Worm (Caenorhabditis elegans) whole organism, early embryonic: ENCODE measurements around the gene daf-41.

Experiments used
- B0310.2 ChIP-seq: sonication (generic microtip); optimal IDR thresholded peaks from 2 replicates; lab custom pipeline; 2016; ENCODE audit warnings: mild to moderate bottlenecking, missing genetic modification characterization, missing compliant biosample characterization
- F13C5.2 ChIP-seq: sonication (generic microtip); optimal IDR thresholded peaks from 2 replicates; lab custom pipeline; 2017; ENCODE audit warnings: mild to moderate bottlenecking, missing genetic modification characterization, inconsistent platforms, missing compliant biosample characterization
- aly-1 ChIP-seq: sonication (generic microtip); optimal IDR thresholded peaks from 2 replicates; lab custom pipeline; 2016; ENCODE audit warnings: missing genetic modification characterization, missing compliant biosample characterization
- ama-1 ChIP-seq: fragments of 150-350 bp; optimal IDR thresholded peaks from 2 replicates; lab custom pipeline; 2014
- ceh-13 ChIP-seq: fragments of 200-800 bp; sonication (Bioruptor generic); optimal IDR thresholded peaks from 2 replicates; lab custom pipeline; 2018; ENCODE audit warnings: mild to moderate bottlenecking, missing genetic modification characterization, missing compliant biosample characterization
- ceh-36 ChIP-seq: sonication (generic microtip); optimal IDR thresholded peaks from 2 replicates; lab custom pipeline; 2016; ENCODE audit warnings: missing genetic modification characterization, inconsistent platforms, missing compliant biosample characterization
- ets-7 ChIP-seq: sonication (generic microtip); optimal IDR thresholded peaks from 2 replicates; lab custom pipeline; 2016; ENCODE audit warnings: missing genotype, missing genetic modification characterization, missing compliant biosample characterization
- flt-1 ChIP-seq: fragments of 200-800 bp; sonication (Bioruptor generic); IDR thresholded peaks from 2 replicates; pipeline ENCODE4 v1.3.6; 2022; ENCODE audit warnings: missing genetic modification characterization, missing compliant biosample characterization
- hmbx-1 ChIP-seq: sonication (generic microtip); optimal IDR thresholded peaks from 2 replicates; lab custom pipeline; 2016; ENCODE audit warnings: mild to moderate bottlenecking, missing genetic modification characterization, missing compliant biosample characterization
- hmg-4 ChIP-seq: fragments of 200-800 bp; sonication (Bioruptor generic); optimal IDR thresholded peaks from 2 replicates; lab custom pipeline; 2018; ENCODE audit warnings: mild to moderate bottlenecking, missing genetic modification characterization, missing compliant biosample characterization
- hnd-1 ChIP-seq: sonication (generic microtip); optimal IDR thresholded peaks from 2 replicates; lab custom pipeline; 2016; ENCODE audit warnings: missing genetic modification characterization, missing compliant biosample characterization
- pes-1 ChIP-seq: fragments of 200-800 bp; sonication (Bioruptor generic); IDR thresholded peaks from 2 replicates; pipeline ENCODE4 v1.3.6; 2022; ENCODE audit warnings: missing genetic modification reagents, missing genetic modification characterization, missing compliant biosample characterization
- scrt-1 ChIP-seq: fragments of 200-800 bp; sonication (Bioruptor generic); IDR thresholded peaks from 2 replicates; pipeline ENCODE4 v1.3.6; 2022; ENCODE audit warnings: missing genetic modification characterization, missing compliant biosample characterization
- sea-1 ChIP-seq: fragments of 200-800 bp; sonication (Bioruptor generic); conservative IDR thresholded peaks from 2 replicates; pipeline ENCODE4 v1.3.6; 2022; ENCODE audit warnings: missing genetic modification characterization, missing compliant biosample characterization
- tbx-11 ChIP-seq: fragments of 200-800 bp; sonication (Bioruptor generic); IDR thresholded peaks from 2 replicates; pipeline ENCODE4 v1.3.6; 2022; ENCODE audit warnings: missing genetic modification characterization, missing compliant biosample characterization
- tbx-37 ChIP-seq: fragments of 200-800 bp; sonication (Bioruptor generic); conservative IDR thresholded peaks from 2 replicates; pipeline ENCODE4 v1.3.6; 2022; ENCODE audit warnings: missing genetic modification reagents, missing genetic modification characterization, missing compliant biosample characterization
- tra-4 ChIP-seq: sonication (generic microtip); optimal IDR thresholded peaks from 2 replicates; lab custom pipeline; 2017; ENCODE audit warnings: missing genetic modification characterization, missing compliant biosample characterization

daf-41 gene

ce11 chrIII:5286205-5286604, 11.6 kb upstream of the daf-41 start, which contains the start of gene ZC395.11:
ZC395.11 (minus strand) TSS chrIII:5286305.
- TF ChIP-seq tbx-37 (GFP tag; lab: Robert Waterston, UW) (no peak), aly-1 (tag; lab: Kevin White, UChicago) (no peak), F13C5.2 (tag; lab: Kevin White, UChicago) (no peak), sea-1 (GFP tag; lab: Robert Waterston, UW) (no peak), scrt-1 (no peak), ceh-13 (no peak), hmg-4 (GFP tag; lab: Kevin White, UChicago) (no peak), flt-1 (GFP tag; lab: Robert Waterston, UW) (no peak), hnd-1 (tag; lab: Kevin White, UChicago) (no peak), hmbx-1 (tag; lab: Kevin White, UChicago) (no peak), B0310.2 (tag; lab: Kevin White, UChicago) (no peak), tra-4 (tag; lab: Kevin White, UChicago) (no peak), ama-1 (lab: Kevin White, UChicago) (no peak), tbx-11 (no peak), ceh-36 (tag; lab: Kevin White, UChicago) (no peak), ets-7 (tag; lab: Kevin White, UChicago) (no peak), pes-1 (no peak)

ce11 chrIII:5285484-5285883, 10.9 kb upstream of the daf-41 start:
- no peak for TF ChIP-seq hnd-1 (tag; lab: Kevin White, UChicago)
- no peak for TF ChIP-seq tbx-37 (GFP tag; lab: Robert Waterston, UW)
- TF ChIP-seq hmg-4 (GFP tag; lab: Kevin White, UChicago): no peak
- TF ChIP-seq ceh-13: no peak
- TF ChIP-seq tbx-11: no peak

DNA sequence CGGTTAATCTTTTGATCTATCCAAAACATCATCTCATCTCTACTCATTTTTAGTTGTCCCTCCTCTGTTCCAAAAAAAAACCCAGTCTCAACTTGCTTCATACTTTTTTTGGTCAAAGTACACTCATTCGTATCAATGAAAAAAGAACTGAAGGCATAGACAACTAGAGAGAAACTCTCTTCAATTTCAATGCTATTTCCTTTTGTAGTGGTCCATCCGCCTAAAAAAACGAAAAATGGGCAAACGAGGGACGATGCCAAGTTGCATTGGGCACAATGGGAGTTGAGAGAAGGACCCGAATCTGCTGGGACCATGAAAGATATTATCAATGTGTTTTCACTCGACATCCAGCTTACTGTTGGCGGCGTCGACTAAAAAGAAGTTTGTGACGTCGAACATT, 5.7 kb upstream of the daf-41 start:
- TF ChIP-seq hmg-4 (GFP tag; lab: Kevin White, UChicago) (no peak), scrt-1 (no peak), ceh-13 (no peak), ets-7 (tag; lab: Kevin White, UChicago) (no peak), aly-1 (tag; lab: Kevin White, UChicago) (no peak)

ce11 chrIII:5277740-5278139, 3.2 kb upstream of the daf-41 start, which contains the start of gene clk-1:
clk-1 (plus strand) TSS chrIII:5277894.
- TF ChIP-seq ets-7 (tag; lab: Kevin White, UChicago) (no peak), aly-1 (tag; lab: Kevin White, UChicago) (no peak), flt-1 (GFP tag; lab: Robert Waterston, UW) (no peak)

DNA sequence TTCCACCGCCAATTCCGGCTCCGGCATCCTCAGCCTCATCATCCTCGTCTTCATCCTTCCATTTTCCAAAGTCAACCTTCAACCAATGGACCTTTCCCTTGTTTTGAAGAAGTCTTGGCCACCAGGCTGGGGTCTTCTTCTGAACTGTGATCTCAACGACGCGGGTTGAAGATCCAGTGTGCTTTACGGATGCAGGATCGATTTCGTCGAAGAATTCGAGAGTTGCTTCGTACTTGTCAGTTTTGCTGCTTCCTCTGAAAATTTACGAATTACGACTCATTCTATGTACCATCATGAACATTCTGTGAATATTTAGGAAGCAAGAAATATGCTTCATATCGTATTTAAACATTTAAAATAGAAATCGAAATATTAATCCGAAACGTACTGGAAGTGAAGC, 315 bp downstream of the daf-41 start:
- TF ChIP-seq ama-1 (lab: Kevin White, UChicago) (no peak), scrt-1 (no peak), aly-1 (tag; lab: Kevin White, UChicago) (no peak), tbx-11 (no peak), hmg-4 (GFP tag; lab: Kevin White, UChicago) (no peak), tbx-37 (GFP tag; lab: Robert Waterston, UW) (no peak), sea-1 (GFP tag; lab: Robert Waterston, UW) (no peak), tra-4 (tag; lab: Kevin White, UChicago) (no peak), ceh-36 (tag; lab: Kevin White, UChicago) (no peak), F13C5.2 (tag; lab: Kevin White, UChicago) (no peak)

DNA sequence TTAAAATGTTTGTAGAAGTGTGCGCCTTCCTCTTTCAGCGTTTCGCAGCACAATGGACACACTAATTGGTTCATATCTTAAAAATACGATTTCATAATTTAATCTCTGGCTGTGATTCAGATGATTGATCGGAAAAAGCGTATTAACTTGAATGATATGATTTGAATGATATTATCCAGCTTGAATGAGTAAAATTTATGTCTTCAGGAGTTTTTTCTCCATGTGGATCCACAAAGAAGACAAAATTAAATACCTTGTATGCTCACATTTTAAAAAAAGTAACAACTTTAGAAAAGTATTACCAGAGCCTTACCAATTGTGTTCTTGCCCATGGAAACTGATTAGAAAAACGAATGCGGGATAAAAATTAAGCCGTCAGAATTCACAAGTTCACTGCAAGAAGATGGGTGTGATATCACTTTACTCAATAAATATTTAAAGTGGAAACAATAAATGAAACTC, 1.1 kb downstream of the daf-41 start, which contains the start of gene ztf-8:
Gene ztf-8, minus strand, starts transcription at position 76 of the 462 bp plus-strand sequence.
- no peak for TF ChIP-seq F13C5.2 (tag; lab: Kevin White, UChicago)
- TF ChIP-seq flt-1 (GFP tag; lab: Robert Waterston, UW): no peak

DNA sequence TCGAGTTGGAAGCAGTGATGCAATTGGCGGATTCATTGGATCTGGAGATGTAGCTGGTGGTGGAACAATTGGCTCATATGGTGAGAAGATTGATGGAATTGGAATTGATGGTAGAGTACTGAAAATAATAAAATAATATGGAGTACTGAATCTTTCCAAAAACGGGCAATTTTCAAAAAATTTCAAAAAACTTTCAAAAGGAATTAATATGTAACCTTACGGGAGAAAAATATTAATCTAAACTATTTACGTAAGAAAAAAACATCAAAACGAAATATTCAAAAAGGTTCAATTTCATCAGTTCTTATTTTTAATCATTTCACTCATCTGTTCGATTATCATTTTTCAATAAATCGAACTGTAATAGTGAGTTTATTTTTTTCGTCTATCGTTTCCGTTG, 4.8 kb downstream of the daf-41 start, which contains the start of gene ZC395.4:
Gene ZC395.4, plus strand, starts transcription at position 301 of the 400 bp plus-strand sequence.
- TF ChIP-seq ets-7 (tag; lab: Kevin White, UChicago) (no peak), hnd-1 (tag; lab: Kevin White, UChicago) (no peak), ceh-36 (tag; lab: Kevin White, UChicago) (no peak), sea-1 (GFP tag; lab: Robert Waterston, UW) (no peak), hmg-4 (GFP tag; lab: Kevin White, UChicago) (no peak), tra-4 (tag; lab: Kevin White, UChicago) (no peak), B0310.2 (tag; lab: Kevin White, UChicago) (no peak), aly-1 (tag; lab: Kevin White, UChicago) (no peak), F13C5.2 (tag; lab: Kevin White, UChicago) (no peak), scrt-1 (no peak), hmbx-1 (tag; lab: Kevin White, UChicago) (no peak), ceh-13 (no peak), ama-1 (lab: Kevin White, UChicago) (no peak), tbx-37 (GFP tag; lab: Robert Waterston, UW) (no peak), tbx-11 (no peak)

- TF ChIP-seq hmbx-1 (tag; lab: Kevin White, UChicago): no peak
- no peak for TF ChIP-seq tbx-37 (GFP tag; lab: Robert Waterston, UW)
- TF ChIP-seq aly-1 (tag; lab: Kevin White, UChicago): no peak
- no peak for TF ChIP-seq scrt-1
- TF ChIP-seq F13C5.2 (tag; lab: Kevin White, UChicago): no peak
- no peak for TF ChIP-seq sea-1 (GFP tag; lab: Robert Waterston, UW)
Observed at ce11 chrIII:5268486-5268885, 6.1 kb downstream of the daf-41 start.
